Worm (Caenorhabditis elegans) whole organism, mixed stage, embryonic: ENCODE measurements around the gene ubh-2.

Experiments used
- elt-1 ChIP-seq: sonication (generic microtip); optimal IDR thresholded peaks from 2 replicates; lab custom pipeline; 2017; ENCODE audit warnings: missing genetic modification characterization, mild to moderate bottlenecking, missing compliant biosample characterization, antibody characterized with exemption, moderate library complexity, borderline replicate concordance; ENCODE audit not compliant: insufficient read depth
- nhr-2 ChIP-seq: fragments of 150-350 bp; optimal IDR thresholded peaks from 2 replicates; lab custom pipeline; 2014; ENCODE audit warnings: missing biosample characterization, missing genetic modification characterization

ubh-2 gene

ce11 chrV:6461250-6461649 is 48.4 kb downstream of the ubh-2 start:
- TF ChIP-seq elt-1 (no peak), nhr-2 (tag; lab: Kevin White, UChicago) (no peak)
